Worm (Caenorhabditis elegans) whole organism, mixed stage, embryonic: ENCODE results near the gene K09A11.1.

Experiments used
- M03D4.4 ChIP-seq: sonication (generic microtip); optimal IDR thresholded peaks from 2 replicates; lab custom pipeline; 2017; ENCODE audit warnings: mild to moderate bottlenecking, missing genetic modification characterization, missing compliant biosample characterization
- blmp-1 ChIP-seq: fragments of 150-350 bp; optimal IDR thresholded peaks from 2 replicates; lab custom pipeline; 2014; ENCODE audit warnings: missing biosample characterization, missing genetic modification characterization
- ceh-39 ChIP-seq: fragments of 150-350 bp; optimal IDR thresholded peaks from 2 replicates; lab custom pipeline; 2014; ENCODE audit warnings: missing biosample characterization, missing genetic modification characterization
- ceh-43 ChIP-seq: fragments of 200-800 bp; sonication (Bioruptor generic); optimal IDR thresholded peaks from 2 replicates; lab custom pipeline; 2018; ENCODE audit warnings: mild to moderate bottlenecking, missing genetic modification characterization, moderate library complexity, missing compliant biosample characterization
- drap-1 ChIP-seq: fragments of 200-800 bp; sonication (Bioruptor generic); optimal IDR thresholded peaks from 3 replicates; lab custom pipeline; 2018; ENCODE audit warnings: mild to moderate bottlenecking, missing genetic modification characterization, missing compliant biosample characterization
- elt-1 ChIP-seq: sonication (generic microtip); optimal IDR thresholded peaks from 2 replicates; lab custom pipeline; 2017; ENCODE audit warnings: missing genetic modification characterization, mild to moderate bottlenecking, missing compliant biosample characterization, antibody characterized with exemption, moderate library complexity, borderline replicate concordance; ENCODE audit not compliant: insufficient read depth
- elt-3 ChIP-seq: fragments of 150-350 bp; optimal IDR thresholded peaks from 2 replicates; lab custom pipeline; 2014; ENCODE audit warnings: missing biosample characterization, missing genetic modification characterization
- ham-2 ChIP-seq: fragments of 200-800 bp; sonication (Bioruptor generic); optimal IDR thresholded peaks from 2 replicates; lab custom pipeline; 2018; ENCODE audit warnings: mild to moderate bottlenecking, missing genetic modification characterization, missing compliant biosample characterization
- hlh-1 ChIP-seq: fragments of 150-350 bp; optimal IDR thresholded peaks from 2 replicates; lab custom pipeline; 2014; ENCODE audit warnings: missing biosample characterization, missing genetic modification reagents, missing genetic modification characterization
- lin-13 ChIP-seq: fragments of 150-350 bp; optimal IDR thresholded peaks from 2 replicates; lab custom pipeline; 2014; ENCODE audit warnings: missing biosample characterization, missing genetic modification characterization
- lin-32 ChIP-seq: fragments of 200-800 bp; sonication (Bioruptor generic); optimal IDR thresholded peaks from 2 replicates; lab custom pipeline; 2018; ENCODE audit warnings: mild to moderate bottlenecking, missing genetic modification characterization, missing compliant biosample characterization
- lsy-2 ChIP-seq: fragments of 150-350 bp; optimal IDR thresholded peaks from 2 replicates; lab custom pipeline; 2014; ENCODE audit warnings: missing biosample characterization, missing genetic modification characterization
- mab-5 ChIP-seq: fragments of 150-350 bp; optimal IDR thresholded peaks from 2 replicates; lab custom pipeline; 2014; ENCODE audit warnings: missing biosample characterization, missing genetic modification characterization
- mls-2 ChIP-seq: sonication (generic microtip); optimal IDR thresholded peaks from 2 replicates; lab custom pipeline; 2016; ENCODE audit warnings: mild to moderate bottlenecking, missing genetic modification characterization, moderate library complexity, missing compliant biosample characterization
- nhr-12 ChIP-seq: fragments of 150-350 bp; optimal IDR thresholded peaks from 2 replicates; lab custom pipeline; 2014; ENCODE audit warnings: missing biosample characterization, missing genetic modification characterization
- nhr-237 ChIP-seq: fragments of 150-350 bp; optimal IDR thresholded peaks from 2 replicates; lab custom pipeline; 2014; ENCODE audit warnings: missing biosample characterization, missing genetic modification characterization
- nhr-28 ChIP-seq: fragments of 150-350 bp; optimal IDR thresholded peaks from 2 replicates; lab custom pipeline; 2014; ENCODE audit warnings: missing biosample characterization, missing genetic modification characterization
- nhr-76 ChIP-seq: sonication (generic microtip); optimal IDR thresholded peaks from 2 replicates; lab custom pipeline; 2017; ENCODE audit warnings: missing biosample characterization, missing genetic modification characterization
- pha-4 ChIP-seq: fragments of 150-350 bp; optimal IDR thresholded peaks from 2 replicates; lab custom pipeline; 2018; ENCODE audit warnings: missing biosample characterization, missing genetic modification reagents, missing genetic modification characterization
- sem-2 ChIP-seq: fragments of 200-800 bp; sonication (Bioruptor generic); optimal IDR thresholded peaks from 2 replicates; lab custom pipeline; 2018; ENCODE audit warnings: mild to moderate bottlenecking, missing genetic modification characterization, missing compliant biosample characterization
- snpc-4 ChIP-seq: fragments of 150-350 bp; optimal IDR thresholded peaks from 2 replicates; lab custom pipeline; 2014; ENCODE audit warnings: missing biosample characterization, missing genetic modification characterization
- sptf-1 ChIP-seq: sonication (generic microtip); optimal IDR thresholded peaks from 2 replicates; lab custom pipeline; 2017; ENCODE audit warnings: mild to moderate bottlenecking, missing genetic modification characterization, moderate library complexity, missing compliant biosample characterization
- tbx-8 ChIP-seq: fragments of 200-800 bp; sonication (Bioruptor generic); optimal IDR thresholded peaks from 2 replicates; lab custom pipeline; 2018; ENCODE audit warnings: mild to moderate bottlenecking, missing genetic modification characterization, moderate library complexity, missing compliant biosample characterization
- unc-120 ChIP-seq: sonication (generic microtip); optimal IDR thresholded peaks from 2 replicates; lab custom pipeline; 2017; ENCODE audit warnings: missing genetic modification characterization, missing compliant biosample characterization; ENCODE audit not compliant: poor library complexity, severe bottlenecking
- unc-39 ChIP-seq: fragments of 150-350 bp; optimal IDR thresholded peaks from 2 replicates; lab custom pipeline; 2014; ENCODE audit warnings: missing biosample characterization, missing genetic modification characterization
- unc-62 ChIP-seq: fragments of 150-350 bp; optimal IDR thresholded peaks from 2 replicates; lab custom pipeline; 2014; ENCODE audit warnings: missing biosample characterization, missing genetic modification reagents, missing genetic modification characterization
- zip-8 ChIP-seq: fragments of 150-350 bp; optimal IDR thresholded peaks from 2 replicates; lab custom pipeline; 2014; ENCODE audit warnings: missing biosample characterization, missing genetic modification characterization
- ztf-11 ChIP-seq: fragments of 150-350 bp; optimal IDR thresholded peaks from 2 replicates; lab custom pipeline; 2014; ENCODE audit warnings: missing biosample characterization, missing genetic modification characterization

Gene K09A11.1

DNA sequence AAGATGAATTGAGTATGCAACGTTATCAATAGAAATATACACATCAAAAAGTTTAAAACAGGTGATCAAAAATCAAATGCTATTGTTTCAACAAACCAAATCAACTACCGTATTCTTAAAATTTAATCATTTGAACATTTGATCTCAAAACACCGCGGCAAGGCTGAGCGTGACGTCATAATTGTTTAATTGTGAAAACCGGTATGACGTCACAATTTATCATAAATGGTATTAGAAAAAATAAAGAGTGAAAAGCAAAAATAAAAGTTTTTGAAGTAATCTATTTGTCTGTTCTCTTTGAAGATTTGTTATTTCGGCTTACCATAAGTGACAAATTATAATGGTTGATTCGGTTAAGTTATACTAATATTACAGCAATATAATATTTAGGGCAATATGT lies 34.5 kb upstream of the K09A11.1 start:
- TF ChIP-seq pha-4 (no peak), zip-8 (peak; percentile 99)

DNA sequence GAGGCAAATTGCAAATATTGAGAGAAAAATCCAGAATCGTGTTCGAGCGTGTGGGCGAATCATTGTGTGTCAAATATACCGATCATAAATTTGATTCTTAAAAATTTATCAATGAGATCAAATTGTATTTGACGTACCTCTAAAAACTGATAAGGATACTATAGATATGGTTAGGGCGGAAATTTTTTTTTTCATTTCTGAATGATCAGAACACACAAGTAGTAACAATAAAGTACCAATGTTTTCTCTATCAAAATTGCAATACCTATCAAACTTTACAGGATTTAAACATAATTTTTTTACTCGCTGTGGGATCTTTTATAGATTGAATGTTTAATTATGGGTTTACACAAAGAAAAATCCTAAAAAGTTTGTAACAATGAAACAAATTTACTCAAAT lies 30.0 kb upstream of the K09A11.1 start, which contains the start of gene bgnt-1.5:
TSS of gene bgnt-1.5 (minus strand) at position 101 of the 400 bp plus-strand sequence.
- TF ChIP-seq M03D4.4 (tag; lab: Kevin White, UChicago) (no peak), hlh-1 (tag; lab: Kevin White, UChicago) (no peak), blmp-1 (tag; lab: Kevin White, UChicago) (no peak), sptf-1 (tag; lab: Kevin White, UChicago) (no peak), nhr-237 (tag; lab: Kevin White, UChicago) (no peak), nhr-76 (no peak), zip-8 (no peak), mls-2 (tag; lab: Kevin White, UChicago) (no peak), ceh-43 (GFP tag; lab: Kevin White, UChicago) (no peak), sem-2 (GFP tag; lab: Kevin White, UChicago) (no peak), lin-13 (tag; lab: Kevin White, UChicago) (no peak), unc-120 (tag; lab: Kevin White, UChicago) (no peak), lsy-2 (tag; lab: Kevin White, UChicago) (no peak), ceh-39 (tag; lab: Kevin White, UChicago) (no peak), pha-4 (no peak), nhr-12 (tag; lab: Kevin White, UChicago) (no peak)

DNA sequence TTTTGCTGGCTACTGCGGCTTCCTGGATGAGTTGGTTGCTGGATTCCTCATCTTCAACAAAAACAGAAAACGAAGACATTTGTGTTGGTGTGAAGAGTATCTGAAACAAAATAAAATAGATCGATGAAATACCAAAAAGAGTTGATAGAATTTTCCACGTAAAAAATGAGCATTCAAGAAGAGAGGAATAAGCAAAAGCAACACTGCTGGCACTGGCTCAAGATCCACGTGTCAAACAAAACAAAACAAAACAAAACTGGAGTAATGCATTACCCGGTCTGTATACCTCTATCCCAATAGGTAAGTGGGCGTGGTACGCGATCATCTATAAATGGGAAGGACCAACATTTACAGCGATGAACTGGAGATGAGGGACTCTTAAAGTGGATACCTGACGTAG lies 27.4 kb upstream of the K09A11.1 start, which contains the start of gene K08H2.2:
TSS of gene K08H2.2 (minus strand) at position 101 of the 400 bp plus-strand sequence.
- TF ChIP-seq sem-2 (GFP tag; lab: Kevin White, UChicago): no peak
- TF ChIP-seq nhr-28: no peak
- TF ChIP-seq elt-1 (tag; lab: Kevin White, UChicago): no peak
- TF ChIP-seq ztf-11: no peak
- TF ChIP-seq nhr-76: no peak
- TF ChIP-seq lin-13 (tag; lab: Kevin White, UChicago): no peak
- no peak for TF ChIP-seq mab-5 (tag; lab: Kevin White, UChicago)
- no peak for TF ChIP-seq ham-2 (GFP tag; lab: Kevin White, UChicago)
- TF ChIP-seq snpc-4: no peak
- TF ChIP-seq ceh-39 (tag; lab: Kevin White, UChicago): no peak
- no peak for TF ChIP-seq unc-120 (tag; lab: Kevin White, UChicago)
- TF ChIP-seq blmp-1 (tag; lab: Kevin White, UChicago): no peak
- no peak for TF ChIP-seq nhr-12 (tag; lab: Kevin White, UChicago)

DNA sequence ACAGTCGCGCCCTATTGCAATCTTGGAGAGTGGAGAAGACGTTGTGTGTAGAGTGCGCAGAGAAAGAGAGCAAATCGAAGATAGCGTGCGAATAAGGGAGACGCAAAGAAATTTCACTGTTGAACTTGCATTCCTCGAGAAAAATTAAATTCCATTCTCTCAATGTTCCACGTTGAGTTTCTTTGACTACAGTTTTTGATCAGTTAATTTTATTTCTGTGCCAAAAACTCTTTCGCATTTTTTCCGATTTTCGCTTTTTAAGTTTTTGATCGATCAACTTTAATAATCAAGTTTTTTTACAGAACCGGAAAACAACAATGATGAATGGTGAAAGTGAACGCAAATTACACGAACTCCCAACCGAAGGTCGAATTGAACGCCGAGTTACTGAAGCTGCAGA lies 25.2 kb upstream of the K09A11.1 start, which contains the start of gene K08H2.3:
TSS of gene K08H2.3 (plus strand) at position 301 of the 400 bp plus-strand sequence.
- TF ChIP-seq drap-1 (GFP tag; lab: Kevin White, UChicago): no peak
- no peak for TF ChIP-seq zip-8
- no peak for TF ChIP-seq ceh-43 (GFP tag; lab: Kevin White, UChicago)
- no peak for TF ChIP-seq elt-3 (tag; lab: Kevin White, UChicago)
- TF ChIP-seq unc-39 (tag; lab: Kevin White, UChicago): no peak
- no peak for TF ChIP-seq nhr-12 (tag; lab: Kevin White, UChicago)
- no peak for TF ChIP-seq elt-1 (tag; lab: Kevin White, UChicago)
- no peak for TF ChIP-seq unc-62 (GFP tag; lab: Kevin White, UChicago)
- no peak for TF ChIP-seq snpc-4
- no peak for TF ChIP-seq mab-5 (tag; lab: Kevin White, UChicago)
- TF ChIP-seq M03D4.4 (tag; lab: Kevin White, UChicago): no peak
- TF ChIP-seq ceh-39 (tag; lab: Kevin White, UChicago): no peak
- TF ChIP-seq lin-13 (tag; lab: Kevin White, UChicago): no peak

DNA sequence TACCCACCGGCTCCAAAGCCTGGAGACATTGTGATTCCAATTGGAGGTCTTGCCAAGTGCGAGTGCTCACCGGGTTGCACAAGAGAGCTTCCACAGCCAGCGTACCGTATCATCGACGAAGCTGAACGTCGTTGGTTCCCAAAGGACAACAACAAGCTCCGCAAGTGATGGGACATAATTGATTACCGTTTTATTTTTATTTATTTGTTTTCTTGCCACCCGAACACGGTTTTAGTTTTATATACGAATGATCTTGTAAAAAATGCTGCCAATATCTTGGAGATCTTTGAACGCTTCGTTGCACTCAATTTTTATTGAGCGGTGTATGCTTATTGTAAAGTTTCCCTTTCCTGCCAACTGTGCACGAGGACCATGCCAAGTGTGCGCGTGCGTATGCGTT lies 24.1 kb upstream of the K09A11.1 start, which contains the start of gene K08H2.4:
TSS of gene K08H2.4 (plus strand) at position 301 of the 400 bp plus-strand sequence.
- TF ChIP-seq ham-2 (GFP tag; lab: Kevin White, UChicago) (no peak), snpc-4 (no peak), sptf-1 (tag; lab: Kevin White, UChicago) (no peak), lin-32 (no peak), mab-5 (tag; lab: Kevin White, UChicago) (no peak), unc-39 (tag; lab: Kevin White, UChicago) (no peak), hlh-1 (tag; lab: Kevin White, UChicago) (peak; percentile 33), elt-3 (tag; lab: Kevin White, UChicago) (no peak), tbx-8 (GFP tag; lab: Kevin White, UChicago) (no peak), ceh-39 (tag; lab: Kevin White, UChicago) (peak; percentile 21)
